Worm (Caenorhabditis elegans): ENCODE results near the gene scl-9.

scl-9 gene

DNA sequence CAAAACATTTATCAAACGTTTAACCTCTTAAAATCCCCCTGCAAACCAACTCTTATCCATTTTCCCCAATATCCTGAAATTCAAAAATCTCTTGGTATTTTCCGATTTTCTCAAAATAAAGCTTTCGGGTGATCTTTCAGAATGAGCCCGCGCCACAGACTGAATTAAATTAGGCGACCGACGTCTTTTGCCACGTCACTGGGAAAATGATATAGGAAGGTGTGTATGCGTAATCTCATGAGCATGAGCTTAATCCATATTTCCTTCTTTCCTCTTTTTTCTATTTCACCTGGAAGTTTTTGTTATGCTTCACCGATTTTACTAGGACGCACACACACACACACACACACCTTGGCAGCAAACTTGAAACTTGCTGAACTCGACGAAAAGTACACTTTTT, 25.9 kb upstream of the scl-9 start:
- TF ChIP-seq egl-13 (tag; optimal IDR thresholded peaks at IDR 0.05): peak; percentile 29
- TF ChIP-seq C04F5.9 (tag; optimal IDR thresholded peaks at IDR 0.05): no peak
- peak; percentile 6 for TF ChIP-seq nhr-71 (tag; optimal IDR thresholded peaks at IDR 0.05)
- TF ChIP-seq blmp-1 (tag; optimal IDR thresholded peaks at IDR 0.05): no peak
- no peak for TF ChIP-seq nhr-19 (GFP tag; conservative IDR thresholded peaks at IDR 0.05)
- no peak for TF ChIP-seq F16B12.6 (tag; optimal IDR thresholded peaks at IDR 0.05)
- TF ChIP-seq ceh-63 (GFP tag; optimal IDR thresholded peaks at IDR 0.05): no peak
- peak; percentile 40 for TF ChIP-seq nhr-47 (tag; optimal IDR thresholded peaks at IDR 0.05)
- peak; percentile 74 for TF ChIP-seq dsc-1 (tag; optimal IDR thresholded peaks at IDR 0.05)
- TF ChIP-seq pax-3 (tag; optimal IDR thresholded peaks at IDR 0.05): peak; percentile 25
- TF ChIP-seq pqm-1 (tag; optimal IDR thresholded peaks at IDR 0.05): no peak
- TF ChIP-seq snpc-4 (tag; optimal IDR thresholded peaks at IDR 0.05): no peak
- no peak for TF ChIP-seq hpl-2 (GFP tag; optimal IDR thresholded peaks at IDR 0.05)
- TF ChIP-seq nhr-76 (tag; optimal IDR thresholded peaks at IDR 0.05): no peak
- TF ChIP-seq fkh-8 (tag; optimal IDR thresholded peaks at IDR 0.05): peak; percentile 75
- no peak for TF ChIP-seq lin-13 (GFP tag; optimal IDR thresholded peaks at IDR 0.05)
- TF ChIP-seq mef-2 (tag; optimal IDR thresholded peaks at IDR 0.05): no peak

DNA sequence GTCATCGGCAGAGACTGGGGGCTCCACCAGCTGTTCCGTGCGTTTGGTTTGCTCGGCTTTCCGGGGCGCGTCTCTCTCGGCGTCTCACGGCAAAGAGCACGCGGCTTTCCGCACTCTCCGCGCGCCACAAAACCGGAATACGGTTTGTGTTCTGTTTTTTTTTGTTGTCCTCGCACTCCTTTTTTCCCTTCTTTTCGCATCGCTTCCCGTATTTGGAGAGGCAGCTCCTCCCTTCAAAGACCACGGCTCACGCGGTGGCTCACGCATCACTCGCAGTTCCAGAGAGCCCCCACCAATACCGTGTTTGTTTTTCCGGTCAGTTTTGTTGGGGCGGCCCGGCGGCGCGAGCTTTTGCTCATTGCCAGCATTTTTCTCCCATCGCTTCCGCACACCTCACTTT, 24.1 kb upstream of the scl-9 start:
- no peak for TF ChIP-seq lin-14 (GFP tag; optimal IDR thresholded peaks at IDR 0.05)
- no peak for TF ChIP-seq mab-9 (GFP tag; IDR thresholded peaks at IDR 0.05)
- TF ChIP-seq skn-1 (tag; optimal IDR thresholded peaks at IDR 0.05): no peak
- no peak for TF ChIP-seq irx-1 (tag; optimal IDR thresholded peaks at IDR 0.05)
- no peak for TF ChIP-seq aly-2 (tag; optimal IDR thresholded peaks at IDR 0.05)
- no peak for TF ChIP-seq swsn-7 (tag; optimal IDR thresholded peaks at IDR 0.05)
- TF ChIP-seq ceh-8 (GFP tag; optimal IDR thresholded peaks at IDR 0.05): no peak
- TF ChIP-seq lin-39 (tag; optimal IDR thresholded peaks at IDR 0.05): no peak
- TF ChIP-seq xbp-1 (tag; optimal IDR thresholded peaks at IDR 0.05): no peak
- no peak for TF ChIP-seq rnt-1 (tag; optimal IDR thresholded peaks at IDR 0.05)
- TF ChIP-seq egl-27 (tag; optimal IDR thresholded peaks at IDR 0.05): no peak
- no peak for TF ChIP-seq fkh-4 (tag; optimal IDR thresholded peaks at IDR 0.05; ENCODE audit: borderline replicate concordance)
- no peak for TF ChIP-seq isw-1 (GFP tag; IDR thresholded peaks at IDR 0.05)

ce11 chrIV:13025853-13026343, 21.1 kb upstream of the scl-9 start:
- TF ChIP-seq nhr-237 (tag; optimal IDR thresholded peaks at IDR 0.05) (no peak), lsy-2 (tag; optimal IDR thresholded peaks at IDR 0.05) (peak in 1 of 2 experiments; percentile 48), nhr-85 (tag) (no peak), elt-2 (tag; optimal IDR thresholded peaks at IDR 0.05) (no peak), unc-86 (tag; optimal IDR thresholded peaks at IDR 0.05) (peak; percentile 41), ceh-90 (tag; optimal IDR thresholded peaks at IDR 0.05) (no peak), mab-9 (GFP tag; IDR thresholded peaks at IDR 0.05) (no peak), C16A3.4 (tag; optimal IDR thresholded peaks at IDR 0.05) (no peak), lin-35 (GFP tag; optimal IDR thresholded peaks at IDR 0.05) (peak in 1 of 2 experiments; percentile 28), hlh-4 (tag; optimal IDR thresholded peaks at IDR 0.05) (no peak), nhr-77 (tag; optimal IDR thresholded peaks at IDR 0.05) (no peak), ceh-88 (GFP tag; IDR thresholded peaks at IDR 0.05) (no peak), nhr-19 (GFP tag; conservative IDR thresholded peaks at IDR 0.05) (no peak), alr-1 (tag; optimal IDR thresholded peaks at IDR 0.05; ENCODE audit: borderline replicate concordance) (no peak), mef-2 (tag; optimal IDR thresholded peaks at IDR 0.05) (no peak), hlh-17 (GFP tag; optimal IDR thresholded peaks at IDR 0.05; ENCODE audit: borderline replicate concordance) (no peak), grh-1 (GFP tag; IDR thresholded peaks at IDR 0.05) (no peak), dpl-1 (GFP tag; optimal IDR thresholded peaks at IDR 0.05) (peak in 1 of 3 experiments; percentile 24), fkh-4 (tag; optimal IDR thresholded peaks at IDR 0.05; ENCODE audit: borderline replicate concordance) (no peak), unc-30 (tag; optimal IDR thresholded peaks at IDR 0.05) (no peak), jun-1 (tag; optimal IDR thresholded peaks at IDR 0.05) (no peak), nhr-11 (tag; optimal IDR thresholded peaks at IDR 0.05) (no peak), unc-130 (tag; optimal IDR thresholded peaks at IDR 0.05) (no peak), nhr-28 (tag; optimal IDR thresholded peaks at IDR 0.05) (no peak), irx-1 (tag; optimal IDR thresholded peaks at IDR 0.05) (no peak), unc-62 (GFP tag; optimal IDR thresholded peaks at IDR 0.05) (no peak), nhr-12 (tag; optimal IDR thresholded peaks at IDR 0.05) (no peak)

Measured in whole organism, L1 larva.